Fruit fly (Drosophila melanogaster): ENCODE results near the gene CG13318.
A peak's percentile ranks its signal among the peaks of the same experiment; 100 is the strongest.

The CG13318 gene

dm6 chr3R:8819551-8820057 lies 47.1 kb upstream of the CG13318 start (continued):
- TF ChIP-seq knrl (GFP tag; IDR thresholded peaks at IDR 0.05; ENCODE audit: partially characterized antibody), result no peak
- TF ChIP-seq NK7.1 (GFP tag; optimal IDR thresholded peaks at IDR 0.05), result peak; percentile 16
- TF ChIP-seq mirr (GFP tag; optimal IDR thresholded peaks at IDR 0.05), result peak; percentile 61
- peak; percentile 77 for TF ChIP-seq rib (GFP tag; IDR thresholded peaks at IDR 0.05)
- peak; percentile 20 for TF ChIP-seq CG12744 (GFP tag; optimal IDR thresholded peaks at IDR 0.05)
- TF ChIP-seq CG5180 (GFP tag; optimal IDR thresholded peaks at IDR 0.05), result peak; percentile 30
- no peak for TF ChIP-seq Rx (GFP tag; IDR thresholded peaks at IDR 0.05)
- no peak for TF ChIP-seq sisA (GFP tag; IDR thresholded peaks at IDR 0.05)
- TF ChIP-seq Hmx (GFP tag; optimal IDR thresholded peaks at IDR 0.05), result no peak
- no peak for TF ChIP-seq Trl (optimal IDR thresholded peaks at IDR 0.05)
- TF ChIP-seq Trl (GFP tag; optimal IDR thresholded peaks at IDR 0.05), result no peak
- TF ChIP-seq Max (GFP tag; optimal IDR thresholded peaks at IDR 0.05), result peak; percentile 66
- TF ChIP-seq CG17568 (GFP tag; optimal IDR thresholded peaks at IDR 0.05), result no peak
- no peak for TF ChIP-seq tin (GFP tag; optimal IDR thresholded peaks at IDR 0.05)
- no peak for TF ChIP-seq CG3065 (GFP tag; optimal IDR thresholded peaks at IDR 0.05)
- no peak for TF ChIP-seq disco-r (GFP tag; optimal IDR thresholded peaks at IDR 0.05)
- TF ChIP-seq psq (GFP tag; optimal IDR thresholded peaks at IDR 0.05), result no peak
- peak; percentile 43; the same call in 1 of the 2 replicates for TF ChIP-seq gsb (GFP tag; IDR thresholded peaks at IDR 0.05)
- TF ChIP-seq Fer3 (tag; optimal IDR thresholded peaks at IDR 0.05), result peak; percentile 11
- TF ChIP-seq HLH3B (GFP tag; IDR thresholded peaks at IDR 0.05), result peak; percentile 14; the same call in 1 of the 2 replicates
- TF ChIP-seq CG9797 (GFP tag; optimal IDR thresholded peaks at IDR 0.05), result no peak
- TF ChIP-seq Atf3 (GFP tag; optimal IDR thresholded peaks at IDR 0.05), result no peak
- TF ChIP-seq CG5245 (GFP tag; optimal IDR thresholded peaks at IDR 0.05), result no peak
- TF ChIP-seq CG8290 (GFP tag; optimal IDR thresholded peaks at IDR 0.05), result no peak
- peak in 1 of 2 experiments; percentile 81 for TF ChIP-seq CG8290 (tag; optimal IDR thresholded peaks at IDR 0.05)
- TF ChIP-seq ara (GFP tag; IDR thresholded peaks at IDR 0.05), result no peak
- TF ChIP-seq Lim3 (GFP tag; IDR thresholded peaks at IDR 0.05), result no peak
- no peak for TF ChIP-seq prd (optimal IDR thresholded peaks at IDR 0.05)
- no peak; the same call in 2 of the 3 replicates for TF ChIP-seq prd (GFP tag; IDR thresholded peaks at IDR 0.05)
- no peak for TF ChIP-seq CG4424 (GFP tag; optimal IDR thresholded peaks at IDR 0.05)
- no peak for TF ChIP-seq Oaz (GFP tag; IDR thresholded peaks at IDR 0.05)
- no peak for TF ChIP-seq grn (GFP tag; optimal IDR thresholded peaks at IDR 0.05)
- no peak for TF ChIP-seq CG11247 (GFP tag; IDR thresholded peaks at IDR 0.05)
- peak; percentile 48 for TF ChIP-seq CG34376 (GFP tag; optimal IDR thresholded peaks at IDR 0.05)
- TF ChIP-seq CG12155 (GFP tag; optimal IDR thresholded peaks at IDR 0.05), result no peak
- TF ChIP-seq row (GFP tag; IDR thresholded peaks at IDR 0.05), result peak; percentile 23; the same call in 1 of the 3 replicates
- TF ChIP-seq CG4282 (GFP tag; optimal IDR thresholded peaks at IDR 0.05), result peak; percentile 36
- peak; percentile 34; the same call in 1 of the 2 replicates for TF ChIP-seq danr (GFP tag; IDR thresholded peaks at IDR 0.05)
- peak; percentile 71 for TF ChIP-seq ash1 (GFP tag; optimal IDR thresholded peaks at IDR 0.05)
- TF ChIP-seq Hmr (GFP tag; optimal IDR thresholded peaks at IDR 0.05), result peak; percentile 48
- peak; percentile 51; the same call in 1 of the 3 replicates for TF ChIP-seq CG11456 (GFP tag; IDR thresholded peaks at IDR 0.05)
- peak; percentile 8 for TF ChIP-seq pzg (GFP tag; optimal IDR thresholded peaks at IDR 0.05)
- peak; percentile 33; the same call in 1 of the 2 replicates for TF ChIP-seq CG32532 (GFP tag; IDR thresholded peaks at IDR 0.05)
- no peak for TF ChIP-seq Blimp-1 (GFP tag; optimal IDR thresholded peaks at IDR 0.05)
- TF ChIP-seq CG1233 (GFP tag; optimal IDR thresholded peaks at IDR 0.05), result peak; percentile 18
- no peak for TF ChIP-seq CG1602 (GFP tag; optimal IDR thresholded peaks at IDR 0.05)
- TF ChIP-seq CG13296 (GFP tag; optimal IDR thresholded peaks at IDR 0.05), result peak; percentile 35
- peak; percentile 8 for TF ChIP-seq CG7987 (GFP tag; optimal IDR thresholded peaks at IDR 0.05)
- TF ChIP-seq CG16813 (GFP tag; IDR thresholded peaks at IDR 0.05; ENCODE audit: partially characterized antibody), result no peak
- TF ChIP-seq al (GFP tag; IDR thresholded peaks at IDR 0.05), result no peak
- no peak for TF ChIP-seq CG2116 (GFP tag; optimal IDR thresholded peaks at IDR 0.05)
- TF ChIP-seq nau (GFP tag; optimal IDR thresholded peaks at IDR 0.05), result peak; percentile 20

All from whole organism, embryonic.